Worm (Caenorhabditis elegans): ENCODE measurements around the gene C33D3.4.

DNA sequence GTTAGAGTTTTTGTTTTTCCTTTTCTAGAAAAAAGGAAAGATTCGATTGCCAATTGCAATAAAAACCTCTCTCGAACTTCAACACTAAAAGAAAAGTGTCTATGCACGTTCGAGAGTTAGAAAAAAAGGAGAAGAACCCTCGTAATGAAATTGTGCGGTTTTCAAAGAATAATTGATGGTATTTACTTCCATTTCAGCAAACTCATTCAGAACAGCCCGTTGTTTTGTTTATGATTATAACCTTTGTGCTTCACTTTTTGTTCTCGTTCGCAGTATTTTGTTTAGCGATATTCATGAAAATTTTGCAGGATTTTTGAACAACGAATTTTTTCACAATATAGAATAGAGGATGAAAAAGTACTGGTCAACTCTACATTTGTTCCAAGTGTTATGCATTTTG is 34.9 kb upstream of the C33D3.4 start, which contains the start of gene lgc-41:
- TF ChIP-seq ceh-9 (tag; optimal IDR thresholded peaks at IDR 0.05) (no peak), unc-62 (GFP tag; optimal IDR thresholded peaks at IDR 0.05) (no peak)

Measured in whole organism, L3 larva.